Fruit fly (Drosophila melanogaster) whole organism, embryonic: ENCODE measurements around the gene Zyx.

Experiments
- Aef1 ChIP-seq: fragments of 200-800 bp; sonication (Bioruptor generic); IDR thresholded peaks from 3 replicates; pipeline ENCODE4 v1.3.6; 2022; ENCODE audit warnings: missing biosample characterization, missing genetic modification characterization
- Asciz ChIP-seq: fragments of 200-800 bp; sonication (Bioruptor generic); optimal IDR thresholded peaks from 2 replicates; lab custom pipeline; 2017; ENCODE audit warnings: missing biosample characterization, mild to moderate bottlenecking, missing genetic modification characterization, missing genetic modification reagents
- Atf6 ChIP-seq: fragments of 200-800 bp; sonication (Bioruptor generic); IDR thresholded peaks from 2 replicates; pipeline ENCODE4 v1.3.6; 2022; ENCODE audit warnings: missing biosample characterization, missing genetic modification characterization
- B-H1 ChIP-seq: fragments of 200-800 bp; sonication (Bioruptor generic); IDR thresholded peaks from 3 replicates; pipeline ENCODE4 v1.3.6; 2022; ENCODE audit warnings: missing biosample characterization, missing genetic modification characterization
- Bgb ChIP-seq: fragments of 200-800 bp; sonication (Bioruptor generic); IDR thresholded peaks from 2 replicates; pipeline ENCODE4 v1.3.6; 2022; ENCODE audit warnings: missing biosample characterization, missing genetic modification characterization; ENCODE audit not compliant: partially characterized antibody
- CG10565 ChIP-seq: fragments of 200-800 bp; sonication (Bioruptor generic); optimal IDR thresholded peaks from 3 replicates; lab custom pipeline; 2016; ENCODE audit warnings: missing biosample characterization, mild to moderate bottlenecking, missing genetic modification characterization
- CG10654 ChIP-seq: fragments of 200-800 bp; sonication (Bioruptor generic); optimal IDR thresholded peaks from 2 replicates; lab custom pipeline; 2016; ENCODE audit warnings: missing biosample characterization, missing genetic modification characterization
- CG10979 ChIP-seq: fragments of 200-800 bp; sonication (Bioruptor generic); optimal IDR thresholded peaks from 2 replicates; lab custom pipeline; 2018; ENCODE audit warnings: missing biosample characterization, mild to moderate bottlenecking, missing genetic modification characterization, moderate library complexity
- CG11093 ChIP-seq: fragments of 200-800 bp; sonication (Bioruptor generic); IDR thresholded peaks from 3 replicates; pipeline ENCODE4 v1.3.6; 2022; ENCODE audit warnings: missing biosample characterization, missing genetic modification characterization
- CG11695 ChIP-seq: fragments of 200-800 bp; sonication (Bioruptor generic); IDR thresholded peaks from 3 replicates; pipeline ENCODE4 v1.3.6; 2022; ENCODE audit warnings: missing biosample characterization, missing genetic modification characterization
- CG15269 ChIP-seq: fragments of 200-800 bp; sonication (Bioruptor generic); optimal IDR thresholded peaks from 2 replicates; lab custom pipeline; 2018; ENCODE audit warnings: missing biosample characterization, mild to moderate bottlenecking, missing genetic modification characterization, moderate library complexity
- CG15601 ChIP-seq: fragments of 200-800 bp; sonication (Bioruptor generic); optimal IDR thresholded peaks from 3 replicates; lab custom pipeline; 2019; ENCODE audit warnings: missing biosample characterization, mild to moderate bottlenecking, missing genetic modification characterization, moderate library complexity
- CG1602 ChIP-seq: fragments of 200-800 bp; sonication (Bioruptor generic); optimal IDR thresholded peaks from 3 replicates; lab custom pipeline; 2016; ENCODE audit warnings: missing biosample characterization, missing genetic modification characterization
- CG17385 ChIP-seq: fragments of 200-800 bp; sonication (Bioruptor generic); optimal IDR thresholded peaks from 3 replicates; lab custom pipeline; 2018; ENCODE audit warnings: missing biosample characterization, mild to moderate bottlenecking, missing genetic modification characterization
- CG2875 ChIP-seq: fragments of 200-800 bp; sonication (Bioruptor generic); optimal IDR thresholded peaks from 2 replicates; lab custom pipeline; 2017; ENCODE audit warnings: missing biosample characterization, mild to moderate bottlenecking, missing genetic modification characterization, missing genetic modification reagents
- CG31224 ChIP-seq: fragments of 200-800 bp; sonication (Bioruptor generic); IDR thresholded peaks from 2 replicates; pipeline ENCODE4 v1.3.6; 2022; ENCODE audit warnings: missing biosample characterization, missing genetic modification characterization
- CG34376 ChIP-seq: fragments of 200-800 bp; sonication (Bioruptor generic); optimal IDR thresholded peaks from 2 replicates; lab custom pipeline; 2018; ENCODE audit warnings: missing biosample characterization, mild to moderate bottlenecking, missing genetic modification characterization
- CG34422 ChIP-seq: fragments of 200-800 bp; sonication (Bioruptor generic); IDR thresholded peaks from 3 replicates; pipeline ENCODE4 v1.3.6; 2022; ENCODE audit warnings: missing biosample characterization, missing genetic modification characterization
- CG3995 ChIP-seq: fragments of 200-800 bp; sonication (Bioruptor generic); optimal IDR thresholded peaks from 3 replicates; lab custom pipeline; 2016; ENCODE audit warnings: missing biosample characterization, missing genetic modification characterization
- CG42726 ChIP-seq: fragments of 200-800 bp; sonication (Bioruptor generic); IDR thresholded peaks from 2 replicates; pipeline ENCODE4 v1.3.6; 2022; ENCODE audit warnings: missing biosample characterization, missing genetic modification characterization; ENCODE audit not compliant: partially characterized antibody
- CG4854 ChIP-seq: fragments of 200-800 bp; sonication (Bioruptor generic); optimal IDR thresholded peaks from 2 replicates; lab custom pipeline; 2016; ENCODE audit warnings: missing biosample characterization, missing genetic modification characterization, inconsistent platforms
- CG5953 ChIP-seq: fragments of 200-800 bp; sonication (Bioruptor generic); IDR thresholded peaks from 2 replicates; pipeline ENCODE4 v1.3.6; 2022; ENCODE audit warnings: missing biosample characterization, missing genetic modification characterization
- CG7928 ChIP-seq: fragments of 200-800 bp; sonication (Bioruptor generic); optimal IDR thresholded peaks from 2 replicates; lab custom pipeline; 2017; ENCODE audit warnings: missing biosample characterization, mild to moderate bottlenecking, missing genetic modification characterization
- CG8281 ChIP-seq: fragments of 200-800 bp; sonication (Bioruptor generic); optimal IDR thresholded peaks from 2 replicates; lab custom pipeline; 2018; ENCODE audit warnings: missing biosample characterization, mild to moderate bottlenecking, missing genetic modification characterization, moderate library complexity
- CG8388 ChIP-seq: fragments of 200-800 bp; sonication (Bioruptor generic); optimal IDR thresholded peaks from 2 replicates; lab custom pipeline; 2019; ENCODE audit warnings: missing biosample characterization, mild to moderate bottlenecking, missing genetic modification characterization, moderate library complexity
- CG9215 ChIP-seq: fragments of 200-800 bp; sonication (Bioruptor generic); IDR thresholded peaks from 2 replicates; pipeline ENCODE4 v1.3.6; 2022; ENCODE audit warnings: missing biosample characterization, missing genetic modification characterization
- CG9437 ChIP-seq: fragments of 200-800 bp; sonication (Bioruptor generic); optimal IDR thresholded peaks from 2 replicates; lab custom pipeline; 2018; ENCODE audit warnings: missing biosample characterization, mild to moderate bottlenecking, missing genetic modification characterization
- Dip2 ChIP-seq: fragments of 200-800 bp; sonication (Bioruptor generic); IDR thresholded peaks from 2 replicates; pipeline ENCODE4 v1.3.6; 2022; ENCODE audit warnings: missing biosample characterization, missing genetic modification characterization
- Drgx ChIP-seq: fragments of 200-800 bp; sonication (Bioruptor generic); IDR thresholded peaks from 2 replicates; pipeline ENCODE4 v1.3.6; 2022; ENCODE audit warnings: missing biosample characterization, missing genetic modification characterization
- Lhr ChIP-seq: fragments of 200-800 bp; sonication (Bioruptor generic); optimal IDR thresholded peaks from 3 replicates; lab custom pipeline; 2017; ENCODE audit warnings: mild to moderate bottlenecking, missing biosample characterization, missing genetic modification reagents, missing genetic modification characterization
- MESR4 ChIP-seq: fragments of 200-800 bp; sonication (Bioruptor generic); optimal IDR thresholded peaks from 2 replicates; lab custom pipeline; 2018; ENCODE audit warnings: missing biosample characterization, mild to moderate bottlenecking, missing genetic modification characterization, moderate library complexity
- Max ChIP-seq: fragments of 200-800 bp; sonication (Bioruptor generic); optimal IDR thresholded peaks from 2 replicates; lab custom pipeline; 2016; ENCODE audit warnings: missing biosample characterization, mild to moderate bottlenecking, missing genetic modification characterization
- Sox100B ChIP-seq: fragments of 200-800 bp; sonication (Bioruptor generic); optimal IDR thresholded peaks from 3 replicates; lab custom pipeline; 2018; ENCODE audit warnings: missing biosample characterization, mild to moderate bottlenecking, missing genetic modification characterization
- Sry-β ChIP-seq: fragments of 200-800 bp; sonication (Bioruptor generic); optimal IDR thresholded peaks from 2 replicates; lab custom pipeline; 2018; ENCODE audit warnings: missing biosample characterization, mild to moderate bottlenecking, missing genetic modification characterization, moderate library complexity
- cato ChIP-seq: fragments of 200-800 bp; sonication (Bioruptor generic); optimal IDR thresholded peaks from 2 replicates; lab custom pipeline; 2016; ENCODE audit warnings: missing biosample characterization, missing genetic modification characterization, borderline replicate concordance
- crp ChIP-seq, 2 experiments: fragments of 200-800 bp; sonication (Bioruptor generic); optimal IDR thresholded peaks; 2 replicates in 1 of 2; 3 replicates in 1 of 2; lab custom pipeline; 2017; ENCODE audit warnings: missing biosample characterization in 2 of 2, missing genetic modification characterization in 2 of 2, mild to moderate bottlenecking in 1 of 2, moderate library complexity in 1 of 2
- ewg ChIP-seq: fragments of 200-800 bp; sonication (Bioruptor generic); optimal IDR thresholded peaks from 3 replicates; lab custom pipeline; 2017; ENCODE audit warnings: mild to moderate bottlenecking, missing biosample characterization, missing genetic modification reagents, missing genetic modification characterization
- exex ChIP-seq: fragments of 200-800 bp; sonication (Bioruptor generic); optimal IDR thresholded peaks from 4 replicates; lab custom pipeline; 2018; ENCODE audit warnings: missing biosample characterization, mild to moderate bottlenecking, missing genetic modification characterization, moderate library complexity
- hkb ChIP-seq, 2 experiments: fragments of 200-800 bp in 1 of 2; fragments of >200 bp in 1 of 2; sonication (Bioruptor generic) in 1 of 2; IDR thresholded peaks in 1 of 2; optimal IDR thresholded peaks in 1 of 2; 2 replicates each; pipeline versions ENCODE4 v1.3.6 to Lab custom; 2017 to 2022; ENCODE audit warnings: missing biosample characterization in 1 of 2, missing genetic modification characterization in 1 of 2
- ind ChIP-seq: fragments of 200-800 bp; sonication (Bioruptor generic); optimal IDR thresholded peaks from 3 replicates; lab custom pipeline; 2016; ENCODE audit warnings: missing biosample characterization, missing genetic modification characterization
- odd ChIP-seq: fragments of 200-800 bp; sonication (Bioruptor generic); optimal IDR thresholded peaks from 2 replicates; lab custom pipeline; 2017; ENCODE audit warnings: missing biosample characterization, mild to moderate bottlenecking, missing genetic modification characterization
- sens ChIP-seq: fragments of 200-800 bp; sonication (Bioruptor generic); peaks from one replicate; lab custom pipeline; 2016; ENCODE audit warnings: missing biosample characterization, missing genetic modification characterization
- stwl ChIP-seq: fragments of 200-800 bp; sonication (Bioruptor generic); optimal IDR thresholded peaks from 3 replicates; lab custom pipeline; 2018; ENCODE audit warnings: missing biosample characterization, mild to moderate bottlenecking, missing genetic modification characterization, moderate library complexity
- trh ChIP-seq: fragments of 200-800 bp; sonication (Bioruptor generic); optimal IDR thresholded peaks from 2 replicates; lab custom pipeline; 2016; ENCODE audit warnings: missing biosample characterization, missing genetic modification characterization
- tup ChIP-seq: fragments of 200-800 bp; sonication (Bioruptor generic); optimal IDR thresholded peaks from 2 replicates; lab custom pipeline; 2016; ENCODE audit warnings: missing biosample characterization, mild to moderate bottlenecking, missing genetic modification characterization, moderate library complexity
- zen2 ChIP-seq: fragments of 200-800 bp; sonication (Bioruptor generic); IDR thresholded peaks from 3 replicates; pipeline ENCODE4 v1.3.6; 2022; ENCODE audit warnings: missing biosample characterization, missing genetic modification characterization; ENCODE audit not compliant: partially characterized antibody

The Zyx gene

DNA sequence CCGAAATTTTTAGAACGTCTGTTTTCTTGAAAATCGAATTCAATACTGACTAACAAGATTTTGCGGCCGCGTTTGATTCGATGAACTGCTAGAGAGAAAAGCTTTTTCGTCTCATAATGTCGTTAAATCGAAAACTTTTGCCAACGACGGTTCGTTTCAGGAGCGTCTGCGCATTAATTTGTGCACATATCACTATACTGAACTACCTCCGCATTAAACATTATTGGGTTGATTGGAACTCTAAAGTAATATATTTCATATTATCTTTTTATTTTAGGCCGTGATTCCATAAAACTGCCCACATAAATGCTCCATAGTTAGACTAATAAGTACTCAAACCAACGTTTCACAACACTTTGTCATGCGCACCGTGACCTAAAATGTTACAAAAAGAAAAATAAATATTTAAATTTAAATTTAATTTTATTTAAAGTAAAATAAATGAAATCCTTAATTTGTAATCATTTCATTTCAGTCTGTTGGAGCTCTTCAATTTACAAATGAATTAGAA lies 11.1 kb downstream of the Zyx start, which contains the start of gene CaMKII (continued):
- TF ChIP-seq CG9437 (GFP tag; lab: Kevin White, UChicago) = peak; percentile 39
- no peak for TF ChIP-seq CG42726 (GFP tag; lab: Robert Waterston, UW)
- no peak for TF ChIP-seq CG10565 (GFP tag; lab: Kevin White, UChicago)
- TF ChIP-seq tup (GFP tag; lab: Kevin White, UChicago) = peak; percentile 14
- peak; percentile 24; the same call in 1 of the 2 replicates for TF ChIP-seq Atf6 (GFP tag; lab: Robert Waterston, UW)
- no peak for TF ChIP-seq Aef1 (GFP tag; lab: Robert Waterston, UW)
- peak; percentile 22 for TF ChIP-seq CG34376 (GFP tag; lab: Kevin White, UChicago)
- peak; percentile 37 for TF ChIP-seq CG10979
- TF ChIP-seq CG8281 (tag; lab: Kevin White, UChicago) = no peak
- TF ChIP-seq Bgb (GFP tag; lab: Robert Waterston, UW) = no peak
- TF ChIP-seq B-H1 (GFP tag; lab: Robert Waterston, UW) = no peak
- no peak for TF ChIP-seq exex (tag; lab: Kevin White, UChicago)
- TF ChIP-seq Lhr (GFP tag; lab: Kevin White, UChicago) = peak; percentile 87
- no peak for TF ChIP-seq Dip2 (GFP tag; lab: Robert Waterston, UW)
- no peak for TF ChIP-seq CG34422 (GFP tag; lab: Robert Waterston, UW)
- peak; percentile 85 for TF ChIP-seq sens (GFP tag; lab: Kevin White, UChicago)
- TF ChIP-seq CG7928 (GFP tag; lab: Kevin White, UChicago) = no peak
- no peak for TF ChIP-seq CG15601 (tag; lab: Kevin White, UChicago)
- TF ChIP-seq odd = peak; percentile 17
- TF ChIP-seq hkb (optimal IDR thresholded peaks at IDR 0.05; lab: Kevin White, UChicago) = no peak
- peak; percentile 47; the same call in 1 of the 2 replicates for TF ChIP-seq hkb (GFP tag; IDR thresholded peaks at IDR 0.05; lab: Robert Waterston, UW)
- TF ChIP-seq CG15269 (tag; lab: Kevin White, UChicago) = no peak
- TF ChIP-seq stwl (tag; lab: Kevin White, UChicago) = peak; percentile 27
- peak; percentile 47 for TF ChIP-seq Max (GFP tag; lab: Kevin White, UChicago)
- TF ChIP-seq CG10654 = peak; percentile 10
- peak; percentile 41; the same call in 1 of the 3 replicates for TF ChIP-seq CG11695 (GFP tag; lab: Robert Waterston, UW)
- no peak for TF ChIP-seq CG31224
- no peak for TF ChIP-seq CG5953
- TF ChIP-seq ewg = peak; percentile 90
- TF ChIP-seq Asciz = no peak
- no peak for TF ChIP-seq CG8388 (GFP tag; lab: Kevin White, UChicago)
- peak; percentile 11 for TF ChIP-seq MESR4 (GFP tag; lab: Kevin White, UChicago)
- peak; percentile 36 for TF ChIP-seq CG3995 (GFP tag; lab: Kevin White, UChicago)
- no peak for TF ChIP-seq cato
- TF ChIP-seq CG9215 (GFP tag; lab: Robert Waterston, UW) = no peak
- peak; percentile 21 for TF ChIP-seq Sox100B
- TF ChIP-seq CG4854 (GFP tag; lab: Kevin White, UChicago) = peak; percentile 18
- peak; percentile 56 for TF ChIP-seq ind (GFP tag; lab: Kevin White, UChicago)
- TF ChIP-seq Drgx (GFP tag; lab: Robert Waterston, UW) = no peak
- no peak for TF ChIP-seq crp (GFP tag; optimal IDR thresholded peaks at IDR 0.05; lab: Kevin White, UChicago)
- TF ChIP-seq Sry-β (GFP tag; lab: Kevin White, UChicago) = no peak
- no peak for TF ChIP-seq CG1602
- peak; percentile 12 for TF ChIP-seq CG2875 (GFP tag; lab: Kevin White, UChicago)
- no peak for TF ChIP-seq zen2 (GFP tag; lab: Robert Waterston, UW)
- no peak for TF ChIP-seq trh (GFP tag; lab: Kevin White, UChicago)
- TF ChIP-seq CG11093 (GFP tag; lab: Robert Waterston, UW) = no peak
- peak; percentile 22 for TF ChIP-seq CG17385 (GFP tag; lab: Kevin White, UChicago)
